Fruit fly (Drosophila melanogaster) whole organism, wandering third instar larva: ENCODE data around the gene CG33500.

Experiments used
- CG32264 ChIP-seq: fragments of 200-800 bp; sonication (Bioruptor generic); optimal IDR thresholded peaks from 2 replicates; lab custom pipeline; 2016; ENCODE audit warnings: missing biosample characterization, missing genetic modification characterization
- CG9705 ChIP-seq: fragments of 200-800 bp; sonication (Bioruptor generic); optimal IDR thresholded peaks from 2 replicates; lab custom pipeline; 2018; ENCODE audit warnings: missing biosample characterization, mild to moderate bottlenecking, missing genetic modification characterization
- CrebA ChIP-seq: fragments of 200-800 bp; sonication (Bioruptor generic); optimal IDR thresholded peaks from 2 replicates; lab custom pipeline; 2016; ENCODE audit warnings: missing biosample characterization, mild to moderate bottlenecking, missing genetic modification characterization, borderline replicate concordance
- Dfd ChIP-seq: fragments of >200 bp; optimal IDR thresholded peaks from 2 replicates; lab custom pipeline; 2017; ENCODE audit warnings: missing biosample characterization, missing genetic modification characterization
- Dif ChIP-seq: fragments of 200-275, 200-300 bp; sonication (Bioruptor generic); optimal IDR thresholded peaks from 2 replicates; lab custom pipeline; 2018; ENCODE audit warnings: missing biosample characterization, missing genetic modification characterization; ENCODE audit not compliant: partially characterized antibody
- GATAd ChIP-seq: sonication (Bioruptor generic); optimal IDR thresholded peaks from 2 replicates; lab custom pipeline; 2016; ENCODE audit warnings: missing biosample characterization, missing genetic modification characterization
- HLH106 ChIP-seq: fragments of 200-800 bp; optimal IDR thresholded peaks from 3 replicates; lab custom pipeline; 2019; ENCODE audit warnings: missing biosample characterization, mild to moderate bottlenecking, missing genetic modification characterization, moderate library complexity
- Hnf4 ChIP-seq: fragments of 200-800 bp; sonication (Bioruptor generic); optimal IDR thresholded peaks from 2 replicates; lab custom pipeline; 2016; ENCODE audit warnings: missing biosample characterization, mild to moderate bottlenecking, missing genetic modification characterization
- Hr78 ChIP-seq: fragments of >200 bp; optimal IDR thresholded peaks from 2 replicates; lab custom pipeline; 2017; ENCODE audit warnings: missing biosample characterization, missing genetic modification characterization
- Hr83 ChIP-seq: fragments of 200-300 bp; sonication (Bioruptor generic); optimal IDR thresholded peaks from 2 replicates; lab custom pipeline; 2016; ENCODE audit warnings: missing biosample characterization, mild to moderate bottlenecking, missing genetic modification characterization, moderate library complexity; ENCODE audit not compliant: poor library complexity, severe bottlenecking
- Jra ChIP-seq: sonication (Bioruptor generic); optimal IDR thresholded peaks from 2 replicates; lab custom pipeline; 2016; ENCODE audit warnings: missing biosample characterization, missing genetic modification characterization
- Mio ChIP-seq: sonication (Bioruptor generic); optimal IDR thresholded peaks from 2 replicates; lab custom pipeline; 2016; ENCODE audit warnings: missing biosample characterization, missing genetic modification characterization
- Myc ChIP-seq: fragments of >200 bp; optimal IDR thresholded peaks from 2 replicates; lab custom pipeline; 2017
- N ChIP-seq: fragments of >200 bp; optimal IDR thresholded peaks from 2 replicates; lab custom pipeline; 2018; ENCODE audit warnings: missing biosample characterization, missing external identifiers, missing genetic modification characterization
- OdsH ChIP-seq: fragments of 200-800 bp; sonication (Bioruptor generic); optimal IDR thresholded peaks from 2 replicates; lab custom pipeline; 2016; ENCODE audit warnings: missing biosample characterization, mild to moderate bottlenecking, missing genetic modification characterization
- Rel ChIP-seq, 2 experiments: fragments of 200-800 bp; sonication (Bioruptor generic) in 1 of 2; optimal IDR thresholded peaks; 2 replicates in 1 of 2; 3 replicates in 1 of 2; lab custom pipeline; 2016 to 2019; ENCODE audit warnings: mild to moderate bottlenecking in 2 of 2, missing biosample characterization in 2 of 2, missing genetic modification characterization in 2 of 2, moderate library complexity in 1 of 2
- Sp1 ChIP-seq: fragments of 200-800 bp; sonication (Bioruptor generic); optimal IDR thresholded peaks from 3 replicates; lab custom pipeline; 2019; ENCODE audit warnings: missing biosample characterization, mild to moderate bottlenecking, missing genetic modification characterization, moderate library complexity
- Vsx2 ChIP-seq: fragments of 200-300, 225-300 bp; sonication (Bioruptor generic); optimal IDR thresholded peaks from 2 replicates; lab custom pipeline; 2018; ENCODE audit warnings: missing biosample characterization, missing genetic modification characterization; ENCODE audit not compliant: partially characterized antibody
- br ChIP-seq: fragments of 200-800 bp; sonication (Bioruptor generic); optimal IDR thresholded peaks from 2 replicates; lab custom pipeline; 2016; ENCODE audit warnings: missing biosample characterization, missing genetic modification characterization
- brk ChIP-seq: fragments of 200-800 bp; sonication (Bioruptor generic); optimal IDR thresholded peaks from 2 replicates; lab custom pipeline; 2016; ENCODE audit warnings: missing biosample characterization, mild to moderate bottlenecking, missing genetic modification characterization
- dl ChIP-seq, 2 experiments: fragments of 175-275, 200-275 bp in 1 of 2; fragments of 200-275 bp in 1 of 2; sonication (Bioruptor generic); optimal IDR thresholded peaks; lab custom pipeline; 2018; ENCODE audit warnings: mild to moderate bottlenecking in 2 of 2, missing biosample characterization in 2 of 2, missing genetic modification characterization in 2 of 2, moderate library complexity in 2 of 2; ENCODE audit not compliant: partially characterized antibody in 2 of 2, insufficient read depth in 1 of 2
- dsf ChIP-seq: sonication (Bioruptor generic); optimal IDR thresholded peaks from 2 replicates; lab custom pipeline; 2016; ENCODE audit warnings: missing biosample characterization, missing genetic modification characterization, borderline replicate concordance
- ey ChIP-seq: fragments of 200-800 bp; sonication (Bioruptor generic); optimal IDR thresholded peaks from 2 replicates; lab custom pipeline; 2016; ENCODE audit warnings: missing biosample characterization, missing genetic modification characterization
- foxo ChIP-seq, 2 experiments: fragments of 200-800 bp; sonication (Bioruptor generic); optimal IDR thresholded peaks; 2 replicates in 1 of 2; 3 replicates in 1 of 2; lab custom pipeline; 2016 to 2017; ENCODE audit warnings: missing biosample characterization in 2 of 2, missing genetic modification characterization in 2 of 2
- fru ChIP-seq: fragments of 200-800 bp; sonication (Bioruptor generic); optimal IDR thresholded peaks from 3 replicates; lab custom pipeline; 2016; ENCODE audit warnings: missing biosample characterization, mild to moderate bottlenecking, missing genetic modification characterization
- h ChIP-seq: fragments of 200-800 bp; sonication (Bioruptor generic); optimal IDR thresholded peaks from 3 replicates; lab custom pipeline; 2016; ENCODE audit warnings: missing biosample characterization, mild to moderate bottlenecking, missing genetic modification characterization
- jim ChIP-seq: fragments of 175-275, 200-325 bp; sonication (Bioruptor generic); optimal IDR thresholded peaks from 2 replicates; lab custom pipeline; 2016; ENCODE audit warnings: missing biosample characterization, mild to moderate bottlenecking, missing genetic modification characterization
- lola ChIP-seq: fragments of >200 bp; optimal IDR thresholded peaks from 2 replicates; lab custom pipeline; 2017; ENCODE audit warnings: missing biosample characterization, missing genetic modification characterization
- pan ChIP-seq: fragments of >200 bp; optimal IDR thresholded peaks from 2 replicates; lab custom pipeline; 2017
- psq ChIP-seq: fragments of 200-800 bp; sonication (Bioruptor generic); optimal IDR thresholded peaks from 3 replicates; lab custom pipeline; 2017; ENCODE audit warnings: missing biosample characterization, mild to moderate bottlenecking, missing genetic modification characterization, moderate library complexity
- rgr ChIP-seq: fragments of 200-800 bp; sonication (Bioruptor generic); optimal IDR thresholded peaks from 3 replicates; lab custom pipeline; 2016; ENCODE audit warnings: missing biosample characterization, mild to moderate bottlenecking, missing genetic modification characterization
- sage ChIP-seq: fragments of 200-800 bp; sonication (Bioruptor generic); optimal IDR thresholded peaks from 2 replicates; lab custom pipeline; 2016; ENCODE audit warnings: missing biosample characterization, mild to moderate bottlenecking, missing genetic modification characterization
- sv ChIP-seq: fragments of 200-800 bp; sonication (Bioruptor generic); optimal IDR thresholded peaks from 3 replicates; lab custom pipeline; 2016; ENCODE audit warnings: missing biosample characterization, missing genetic modification characterization
- tai ChIP-seq: sonication (Bioruptor generic); optimal IDR thresholded peaks from 2 replicates; lab custom pipeline; 2016; ENCODE audit warnings: missing biosample characterization, missing genetic modification characterization
- usp ChIP-seq: fragments of >200 bp; optimal IDR thresholded peaks from 2 replicates; lab custom pipeline; 2017; ENCODE audit warnings: missing biosample characterization, missing genetic modification characterization
- woc ChIP-seq: sonication (Bioruptor generic); optimal IDR thresholded peaks from 2 replicates; lab custom pipeline; 2016; ENCODE audit warnings: missing biosample characterization, mild to moderate bottlenecking, missing genetic modification characterization

Gene CG33500

dm6 chr3L:11515349-11516079 lies 7.1 kb downstream of the CG33500 start:
- TF ChIP-seq jim, result no peak
- no peak for TF ChIP-seq Rel (GFP tag; optimal IDR thresholded peaks at IDR 0.05; lab: Kevin White, UChicago)
- no peak for TF ChIP-seq Rel (tag; optimal IDR thresholded peaks at IDR 0.05; lab: Kevin White, UChicago)
- peak; percentile 49 for TF ChIP-seq h (GFP tag; lab: Kevin White, UChicago)
- no peak for TF ChIP-seq GATAd (GFP tag; lab: Kevin White, UChicago)
- no peak for TF ChIP-seq psq (GFP tag; lab: Kevin White, UChicago)
- TF ChIP-seq ey (GFP tag; lab: Kevin White, UChicago), result no peak
- no peak for TF ChIP-seq Vsx2
- peak in 1 of 2 experiments; percentile 37 for TF ChIP-seq foxo (GFP tag; optimal IDR thresholded peaks at IDR 0.05; lab: Kevin White, UChicago)
- peak; percentile 25 for TF ChIP-seq br (GFP tag; lab: Kevin White, UChicago)
- TF ChIP-seq CG32264 (GFP tag; lab: Kevin White, UChicago), result no peak
- no peak for TF ChIP-seq Myc (lab: Kevin White, UChicago)
- TF ChIP-seq sv, result no peak
- TF ChIP-seq Mio (GFP tag; lab: Kevin White, UChicago), result no peak
- no peak for TF ChIP-seq HLH106
- TF ChIP-seq sage (GFP tag; lab: Kevin White, UChicago), result no peak
- TF ChIP-seq fru, result peak; percentile 32
- TF ChIP-seq CG9705 (GFP tag; lab: Kevin White, UChicago), result no peak
- TF ChIP-seq lola (GFP tag; lab: Kevin White, UChicago), result no peak
- TF ChIP-seq OdsH (GFP tag; lab: Kevin White, UChicago), result no peak
- no peak for TF ChIP-seq Jra (GFP tag; lab: Kevin White, UChicago)
- peak; percentile 65 for TF ChIP-seq Dfd
- TF ChIP-seq tai, result no peak
- no peak for TF ChIP-seq usp (GFP tag; lab: Kevin White, UChicago)
- no peak for TF ChIP-seq rgr (GFP tag; lab: Kevin White, UChicago)
- no peak for TF ChIP-seq Dif (GFP tag; lab: Kevin White, UChicago)
- TF ChIP-seq Hr78 (GFP tag; lab: Kevin White, UChicago), result no peak
- TF ChIP-seq, all 38 proteins: peak for 5

dm6 chr3L:11516229-11516628 lies 7.8 kb downstream of the CG33500 start:
- TF ChIP-seq fru (no peak), OdsH (GFP tag; lab: Kevin White, UChicago) (no peak), psq (GFP tag; lab: Kevin White, UChicago) (no peak), tai (no peak), Sp1 (GFP tag; lab: Kevin White, UChicago) (no peak), woc (GFP tag; lab: Kevin White, UChicago) (no peak)

- no peak for TF ChIP-seq N (GFP tag; lab: Kevin White, UChicago)
- TF ChIP-seq sage (GFP tag; lab: Kevin White, UChicago), result no peak
- TF ChIP-seq Hr78 (GFP tag; lab: Kevin White, UChicago), result no peak
- TF ChIP-seq CrebA, result no peak
- no peak for TF ChIP-seq usp (GFP tag; lab: Kevin White, UChicago)
- no peak for TF ChIP-seq br (GFP tag; lab: Kevin White, UChicago)
- no peak for TF ChIP-seq fru
- no peak for TF ChIP-seq Dif (GFP tag; lab: Kevin White, UChicago)
- TF ChIP-seq Rel (GFP tag; optimal IDR thresholded peaks at IDR 0.05; lab: Kevin White, UChicago), result no peak
- no peak for TF ChIP-seq Rel (tag; optimal IDR thresholded peaks at IDR 0.05; lab: Kevin White, UChicago)
- no peak for TF ChIP-seq rgr (GFP tag; lab: Kevin White, UChicago)
- TF ChIP-seq Dfd, result no peak
- no peak for TF ChIP-seq Hnf4 (GFP tag; lab: Kevin White, UChicago)
- TF ChIP-seq Vsx2, result no peak
- TF ChIP-seq brk (GFP tag; lab: Kevin White, UChicago), result no peak
Measured at dm6 chr3L:11522613-11523012, 14.2 kb downstream of the CG33500 start, which contains the start of the genes CG11714 and Fuca. TSS of gene CG11714 (minus strand) at chr3L:11522713. TSS of gene Fuca (minus strand) at chr3L:11522713.

- TF ChIP-seq GATAd (GFP tag; lab: Kevin White, UChicago) (no peak), Hr83 (no peak), foxo (GFP tag; optimal IDR thresholded peaks at IDR 0.05; lab: Kevin White, UChicago) (no peak), rgr (GFP tag; lab: Kevin White, UChicago) (no peak), brk (GFP tag; lab: Kevin White, UChicago) (no peak), sv (no peak), Dfd (no peak), dsf (GFP tag; lab: Kevin White, UChicago) (no peak), Vsx2 (peak; percentile 40), psq (GFP tag; lab: Kevin White, UChicago) (no peak), fru (no peak), pan (lab: Kevin White, UChicago) (no peak), Hnf4 (GFP tag; lab: Kevin White, UChicago) (no peak), OdsH (GFP tag; lab: Kevin White, UChicago) (no peak), Sp1 (GFP tag; lab: Kevin White, UChicago) (no peak), HLH106 (no peak), sage (GFP tag; lab: Kevin White, UChicago) (no peak), N (GFP tag; lab: Kevin White, UChicago) (peak; percentile 91), lola (GFP tag; lab: Kevin White, UChicago) (no peak), Hr78 (GFP tag; lab: Kevin White, UChicago) (peak; percentile 55), jim (no peak), Jra (GFP tag; lab: Kevin White, UChicago) (no peak), Rel (GFP tag; optimal IDR thresholded peaks at IDR 0.05; lab: Kevin White, UChicago) (no peak), Rel (tag; optimal IDR thresholded peaks at IDR 0.05; lab: Kevin White, UChicago) (no peak), woc (GFP tag; lab: Kevin White, UChicago) (no peak), dl (GFP tag; optimal IDR thresholded peaks at IDR 0.05; lab: Kevin White, UChicago; ENCODE audit: insufficient read depth in 1 of 2, partially characterized antibody in 2 of 2) (no peak), Mio (GFP tag; lab: Kevin White, UChicago) (no peak), CG9705 (GFP tag; lab: Kevin White, UChicago) (no peak), CG32264 (GFP tag; lab: Kevin White, UChicago) (no peak), CrebA (no peak), h (GFP tag; lab: Kevin White, UChicago) (no peak)
Measured at dm6 chr3L:11523286-11523685, 14.8 kb downstream of the CG33500 start.
